Worm (Caenorhabditis elegans): ENCODE results near the gene F25B5.3.

DNA sequence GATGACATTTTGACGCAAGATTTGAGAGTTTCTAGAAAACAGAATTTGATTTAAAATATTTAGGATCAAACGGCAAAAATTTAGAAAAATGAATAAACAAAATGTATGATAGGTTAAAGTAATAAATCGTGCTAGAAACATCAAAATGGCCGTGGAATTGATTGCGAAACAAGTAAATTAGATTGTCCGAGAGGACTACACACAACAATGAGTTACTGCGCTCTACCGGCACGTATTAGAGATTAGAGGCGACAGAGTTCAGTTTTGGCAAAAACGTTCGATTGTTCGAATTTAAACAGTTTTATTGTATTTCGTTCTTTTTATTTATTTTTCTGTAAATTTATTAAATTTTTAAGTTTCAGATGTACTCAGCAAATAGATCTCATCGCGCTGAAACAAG, 23.0 kb upstream of the F25B5.3 start, which contains the start of the genes dnc-2 and bcl-7:
- TF ChIP-seq unc-86 (tag; optimal IDR thresholded peaks at IDR 0.05) (no peak), ets-4 (tag; optimal IDR thresholded peaks at IDR 0.05) (no peak), ama-1 (optimal IDR thresholded peaks at IDR 0.05) (no peak), dve-1 (tag; optimal IDR thresholded peaks at IDR 0.05) (no peak), ttx-3 (tag; optimal IDR thresholded peaks at IDR 0.05) (no peak), fkh-10 (GFP tag; optimal IDR thresholded peaks at IDR 0.05) (no peak), nhr-11 (tag; optimal IDR thresholded peaks at IDR 0.05) (no peak), pqm-1 (tag; optimal IDR thresholded peaks at IDR 0.05) (no peak), unc-3 (GFP tag; conservative IDR thresholded peaks at IDR 0.05) (no peak), unc-3 (tag; optimal IDR thresholded peaks at IDR 0.05) (no peak), pha-4 (tag; optimal IDR thresholded peaks at IDR 0.05) (no peak), tbx-7 (tag; optimal IDR thresholded peaks at IDR 0.05) (no peak), tbx-2 (tag; optimal IDR thresholded peaks at IDR 0.05) (no peak), zip-5 (tag; optimal IDR thresholded peaks at IDR 0.05) (no peak), elt-4 (tag; optimal IDR thresholded peaks at IDR 0.05) (no peak)
